Worm (Caenorhabditis elegans): ENCODE measurements around the gene col-121.

Gene col-121

DNA sequence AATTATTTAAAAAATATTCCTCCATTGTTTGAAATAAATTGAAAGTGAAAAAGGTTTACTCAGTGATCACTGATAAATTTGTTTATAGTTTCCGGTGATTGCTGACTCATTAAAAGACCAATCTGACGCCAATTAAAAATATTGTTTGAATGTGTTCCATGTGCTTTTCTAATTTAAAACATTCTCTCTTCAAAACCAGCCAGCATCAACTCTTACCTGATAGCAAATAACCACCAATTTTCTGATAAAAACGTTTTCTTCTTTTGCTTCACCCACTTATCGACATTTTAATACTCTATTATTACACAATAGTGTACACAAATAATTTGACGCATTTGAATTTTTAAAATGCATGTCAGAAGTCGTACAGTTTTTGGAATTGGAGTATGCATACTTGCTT is 5.7 kb upstream of the col-121 start, which contains the start of gene F56D5.6:
TSS of gene F56D5.6 (plus strand) at position 208 of the 400 bp plus-strand sequence.
- no peak for TF ChIP-seq dao-5 (tag; optimal IDR thresholded peaks at IDR 0.05)
- TF ChIP-seq W03F9.2 (tag; optimal IDR thresholded peaks at IDR 0.05) = no peak
- TF ChIP-seq him-1 (tag; optimal IDR thresholded peaks at IDR 0.05) = no peak

DNA sequence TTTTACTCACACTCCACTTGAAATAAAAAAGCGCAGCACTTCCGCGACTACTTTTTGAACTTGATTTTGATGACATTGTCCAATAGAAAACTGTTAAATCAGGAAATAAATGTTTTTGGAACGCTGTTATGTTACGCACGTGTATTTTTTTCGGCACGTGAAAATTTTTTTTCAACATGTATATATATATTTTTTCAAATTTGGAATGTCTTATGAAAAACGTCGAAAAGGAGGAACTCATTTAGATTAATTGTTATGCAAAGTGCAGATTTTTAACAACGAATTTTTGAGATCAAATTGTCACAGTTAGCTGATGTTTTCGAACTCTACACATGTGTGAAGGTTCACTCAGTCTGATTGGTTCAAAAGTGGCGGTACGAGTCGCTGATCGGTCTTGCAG is 2.5 kb upstream of the col-121 start, which contains the start of gene F56D5.2:
TSS of gene F56D5.2 (minus strand) at position 101 of the 400 bp plus-strand sequence.
- TF ChIP-seq dao-5 (tag; optimal IDR thresholded peaks at IDR 0.05) = no peak
- no peak for TF ChIP-seq W03F9.2 (tag; optimal IDR thresholded peaks at IDR 0.05)

- TF ChIP-seq him-1 (tag; optimal IDR thresholded peaks at IDR 0.05) = no peak
- no peak for TF ChIP-seq W03F9.2 (tag; optimal IDR thresholded peaks at IDR 0.05)
- no peak for TF ChIP-seq dao-5 (tag; optimal IDR thresholded peaks at IDR 0.05)
These were observed 1.3 kb upstream of the col-121 start, which contains the start of gene F56D5.3 for ce11 chrIV:9397278-9397677. Gene F56D5.3 (plus strand): TSS chrIV:9397578.

ce11 chrIV:9386038-9386437 is 10.0 kb downstream of the col-121 start, which contains the start of gene daf-15:
Gene daf-15 (plus strand): TSS chrIV:9386208.
- TF ChIP-seq W03F9.2 (tag; optimal IDR thresholded peaks at IDR 0.05) = peak; percentile 30
- TF ChIP-seq him-1 (tag; optimal IDR thresholded peaks at IDR 0.05) = no peak
- no peak for TF ChIP-seq dao-5 (tag; optimal IDR thresholded peaks at IDR 0.05)

DNA sequence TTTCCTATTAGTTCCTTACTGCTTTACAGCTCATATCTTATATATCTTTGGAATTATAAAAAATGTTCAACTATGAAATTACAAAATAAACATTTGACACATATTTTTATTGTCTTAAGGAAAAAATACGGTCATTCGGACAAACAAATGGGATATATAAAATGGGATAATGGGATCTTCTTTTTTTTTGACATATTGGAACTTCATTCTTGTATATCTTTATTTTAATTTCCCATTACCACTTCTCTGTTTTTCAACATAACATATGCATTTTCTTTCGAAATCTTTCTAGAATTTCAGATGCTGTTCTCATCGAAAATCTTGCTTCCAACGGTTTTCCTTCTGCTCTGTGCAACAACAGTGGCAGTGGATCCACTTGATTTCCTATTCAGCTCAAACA is 11.2 kb downstream of the col-121 start, which contains the start of gene C10C5.7:
TSS of gene C10C5.7 (plus strand) at position 301 of the 400 bp plus-strand sequence.
- no peak for TF ChIP-seq him-1 (tag; optimal IDR thresholded peaks at IDR 0.05)
- no peak for TF ChIP-seq dao-5 (tag; optimal IDR thresholded peaks at IDR 0.05)
- no peak for TF ChIP-seq W03F9.2 (tag; optimal IDR thresholded peaks at IDR 0.05)

DNA sequence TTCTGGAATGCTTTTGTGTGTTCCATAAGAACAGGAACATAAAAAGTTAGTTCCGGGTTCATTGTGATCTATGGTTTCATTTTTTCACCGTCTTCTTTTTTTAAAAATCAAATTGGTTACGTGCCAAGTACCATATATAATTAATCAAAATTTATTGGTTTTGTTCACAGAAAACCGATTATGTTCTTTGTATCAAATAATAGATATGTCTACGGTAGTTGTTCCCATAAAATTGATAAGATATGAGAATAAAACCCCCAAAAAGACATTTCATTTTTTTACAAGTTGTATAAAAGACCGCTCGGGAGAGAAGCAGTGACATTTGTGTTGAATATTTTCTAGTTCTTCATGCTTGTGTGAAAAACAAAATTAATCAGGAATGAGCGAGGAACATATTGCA is 14.9 kb downstream of the col-121 start, which contains the start of gene C10C5.5:
TSS of gene C10C5.5 (plus strand) at position 301 of the 400 bp plus-strand sequence.
- TF ChIP-seq him-1 (tag; optimal IDR thresholded peaks at IDR 0.05) (no peak), dao-5 (tag; optimal IDR thresholded peaks at IDR 0.05) (no peak), W03F9.2 (tag; optimal IDR thresholded peaks at IDR 0.05) (no peak)

DNA sequence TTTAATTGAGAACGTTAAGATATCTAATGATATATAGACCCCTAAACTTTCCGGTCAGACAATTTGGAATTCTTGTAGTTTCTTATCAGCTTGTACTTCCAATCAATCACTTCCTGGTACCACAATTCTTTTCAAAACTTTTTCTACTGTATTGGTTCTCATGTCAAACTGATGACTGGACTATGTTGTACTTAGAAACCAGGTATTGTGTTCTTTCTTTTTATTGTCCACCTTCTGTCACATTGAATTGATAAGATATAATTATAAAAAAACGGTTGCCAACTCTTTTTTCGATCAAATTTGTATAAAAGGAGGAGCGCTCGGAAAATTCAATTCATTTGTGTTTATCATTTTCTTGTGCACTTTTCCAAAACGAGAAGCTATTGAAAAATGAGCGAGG is 17.7 kb downstream of the col-121 start, which contains the start of gene C10C5.4:
TSS of gene C10C5.4 (plus strand) at position 281 of the 400 bp plus-strand sequence.
- no peak for TF ChIP-seq him-1 (tag; optimal IDR thresholded peaks at IDR 0.05)
- no peak for TF ChIP-seq dao-5 (tag; optimal IDR thresholded peaks at IDR 0.05)
- TF ChIP-seq W03F9.2 (tag; optimal IDR thresholded peaks at IDR 0.05) = no peak

DNA sequence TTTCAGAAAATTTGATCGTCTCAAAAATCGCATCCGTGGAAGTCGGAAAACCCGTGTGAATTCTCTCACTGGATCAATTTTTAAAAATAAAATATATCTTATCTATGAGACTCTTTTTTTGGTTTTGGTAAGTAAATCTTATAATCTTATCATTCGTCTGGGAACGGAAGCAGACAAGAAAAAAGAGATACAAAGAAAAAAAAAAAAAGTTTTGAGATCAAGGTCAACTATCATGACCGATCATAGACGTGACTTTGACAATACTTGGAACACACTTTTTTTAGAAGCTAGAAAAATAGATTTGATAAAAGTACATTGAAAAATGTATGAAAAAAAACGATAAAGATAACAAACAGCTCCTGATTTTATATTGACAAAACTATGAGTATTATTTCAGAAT is 19.5 kb downstream of the col-121 start:
- TF ChIP-seq him-1 (tag; optimal IDR thresholded peaks at IDR 0.05) = no peak
- no peak for TF ChIP-seq W03F9.2 (tag; optimal IDR thresholded peaks at IDR 0.05)
- TF ChIP-seq dao-5 (tag; optimal IDR thresholded peaks at IDR 0.05) = no peak

ce11 chrIV:9374529-9374928 is 21.5 kb downstream of the col-121 start, which contains the start of gene C10C5.3:
Gene C10C5.3 (plus strand): TSS chrIV:9374829.
- TF ChIP-seq him-1 (tag; optimal IDR thresholded peaks at IDR 0.05) (no peak), W03F9.2 (tag; optimal IDR thresholded peaks at IDR 0.05) (no peak), dao-5 (tag; optimal IDR thresholded peaks at IDR 0.05) (no peak)

DNA sequence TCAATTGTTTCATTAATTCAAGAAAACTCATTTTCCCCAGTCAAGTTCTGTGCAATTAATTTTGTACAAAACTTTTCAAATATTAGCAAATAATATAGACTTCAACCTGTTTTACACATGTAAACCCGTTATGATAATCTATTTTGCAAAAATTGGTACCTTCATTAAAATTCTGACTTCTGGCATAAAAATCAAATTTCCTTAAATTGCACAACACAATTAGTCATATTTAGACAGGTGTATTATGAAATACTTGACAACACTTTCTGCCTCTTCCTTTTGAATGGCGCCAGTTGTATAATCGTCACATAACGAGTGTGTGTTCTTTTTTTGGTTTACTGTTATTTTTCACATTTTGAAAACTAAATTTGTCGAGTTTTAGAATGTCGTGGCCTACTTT is 24.9 kb downstream of the col-121 start, which contains the start of gene fbxc-58:
TSS of gene fbxc-58 (plus strand) at position 383 of the 400 bp plus-strand sequence.
- TF ChIP-seq him-1 (tag; optimal IDR thresholded peaks at IDR 0.05) (no peak), dao-5 (tag; optimal IDR thresholded peaks at IDR 0.05) (no peak), W03F9.2 (tag; optimal IDR thresholded peaks at IDR 0.05) (no peak)

- TF ChIP-seq W03F9.2 (tag; optimal IDR thresholded peaks at IDR 0.05) (peak; percentile 43), him-1 (tag; optimal IDR thresholded peaks at IDR 0.05) (no peak), dao-5 (tag; optimal IDR thresholded peaks at IDR 0.05) (no peak)
These were observed 28.0 kb downstream of the col-121 start for ce11 chrIV:9367852-9368627.

DNA sequence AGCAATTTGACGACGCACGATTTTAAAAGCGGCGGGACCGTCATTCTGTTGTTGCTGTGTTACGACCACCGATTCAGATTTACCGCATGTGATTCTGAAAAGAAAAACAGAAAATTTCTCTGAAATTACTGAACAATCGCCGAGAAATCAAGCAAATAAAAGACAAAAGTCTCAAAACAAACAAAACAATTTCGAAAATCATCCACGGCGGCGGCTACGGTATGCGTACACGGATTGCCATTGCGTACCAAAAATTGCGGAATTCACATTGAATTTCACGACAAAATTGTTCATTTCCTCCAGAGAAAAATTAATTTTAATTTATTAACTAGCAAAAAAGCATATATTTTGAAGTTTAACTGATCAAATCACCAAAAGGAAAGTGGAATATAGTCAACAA is 29.6 kb downstream of the col-121 start, which contains the start of gene pezo-1:
TSS of gene pezo-1 (minus strand) at position 101 of the 400 bp plus-strand sequence.
- TF ChIP-seq dao-5 (tag; optimal IDR thresholded peaks at IDR 0.05) (no peak), W03F9.2 (tag; optimal IDR thresholded peaks at IDR 0.05) (no peak), him-1 (tag; optimal IDR thresholded peaks at IDR 0.05) (no peak)

DNA sequence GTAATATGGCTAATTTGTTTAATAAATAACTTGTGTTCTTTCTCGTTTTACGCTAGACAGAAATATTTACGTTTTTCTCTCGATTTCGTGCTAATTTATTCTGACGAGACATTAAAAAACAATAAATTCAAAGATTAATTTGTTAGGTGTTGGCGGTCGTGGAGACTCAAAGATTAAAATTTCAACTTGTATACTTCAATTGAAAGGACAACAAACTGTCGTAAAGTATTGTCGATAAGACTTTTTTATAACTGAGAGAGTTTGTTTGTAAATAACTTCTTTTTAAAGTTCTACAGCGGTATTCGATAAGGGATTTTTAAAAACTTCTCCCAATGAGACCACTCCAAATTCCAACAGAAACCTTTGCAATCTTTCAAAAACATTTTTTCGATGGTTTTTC is 42.3 kb downstream of the col-121 start:
- TF ChIP-seq W03F9.2 (tag; optimal IDR thresholded peaks at IDR 0.05) = no peak
- TF ChIP-seq him-1 (tag; optimal IDR thresholded peaks at IDR 0.05) = no peak
- TF ChIP-seq dao-5 (tag; optimal IDR thresholded peaks at IDR 0.05) = no peak
